Fruit fly (Drosophila melanogaster): ENCODE measurements around the gene CG17129.

Gene CG17129

DNA sequence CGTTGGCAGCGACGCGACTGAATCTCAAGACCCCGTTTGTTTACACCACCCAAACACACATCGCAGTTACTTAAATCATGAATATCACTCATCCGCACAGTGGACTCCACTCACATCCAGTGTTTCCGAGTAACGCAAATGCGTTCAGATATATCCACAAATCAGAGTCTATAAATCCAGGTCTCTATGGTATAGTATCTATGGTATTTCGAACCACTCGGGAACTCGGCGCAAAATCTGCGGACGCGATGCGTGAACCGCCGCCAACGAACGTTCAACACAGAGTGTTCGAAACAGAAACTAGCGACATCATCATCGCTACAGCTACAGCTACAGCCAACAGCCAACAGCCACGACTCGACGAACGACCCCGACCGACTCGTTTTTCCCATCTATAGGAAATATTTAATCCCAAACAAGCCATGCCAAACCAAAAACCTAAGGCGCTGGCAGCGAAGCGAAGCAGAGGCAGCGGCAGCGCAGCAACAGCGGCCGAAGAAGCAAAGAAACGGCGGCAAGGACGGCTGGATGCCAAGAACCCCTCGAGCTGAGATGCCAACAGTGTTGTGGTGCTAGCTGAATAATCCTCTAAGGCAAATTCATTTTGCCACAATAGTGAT is 18.7 kb upstream of the CG17129 start, which contains the start of gene CG13894:
CG13894 (minus strand) TSS at position 397 of the 620 bp plus-strand sequence.
- TF ChIP-seq sob (GFP tag; IDR thresholded peaks at IDR 0.05) (peak; percentile 29; the same call in 1 of the 2 replicates), CG3163 (GFP tag; optimal IDR thresholded peaks at IDR 0.05) (no peak), tup (GFP tag; optimal IDR thresholded peaks at IDR 0.05) (no peak), Blimp-1 (GFP tag; optimal IDR thresholded peaks at IDR 0.05) (no peak), grau (tag; optimal IDR thresholded peaks at IDR 0.05) (no peak), Med (GFP tag) (peak; percentile 81), CG17328 (GFP tag; IDR thresholded peaks at IDR 0.05) (no peak), Atf3 (GFP tag; optimal IDR thresholded peaks at IDR 0.05) (peak; percentile 3), knrl (GFP tag; IDR thresholded peaks at IDR 0.05; ENCODE audit: partially characterized antibody) (peak; percentile 20; the same call in 1 of the 3 replicates), sd (tag; optimal IDR thresholded peaks at IDR 0.05) (peak; percentile 62), CG3838 (GFP tag; optimal IDR thresholded peaks at IDR 0.05) (peak; percentile 12), CG2199 (GFP tag; IDR thresholded peaks at IDR 0.05) (peak; percentile 92), CG6175 (GFP tag; IDR thresholded peaks at IDR 0.05) (peak; percentile 54; the same call in 2 of the 3 replicates), CG8290 (GFP tag; optimal IDR thresholded peaks at IDR 0.05) (peak; percentile 96), CG8290 (tag; optimal IDR thresholded peaks at IDR 0.05) (peak in 1 of 2 experiments; percentile 87), insv (GFP tag; optimal IDR thresholded peaks at IDR 0.05) (peak in 1 of 2 experiments; percentile 2), CG17359 (tag; optimal IDR thresholded peaks at IDR 0.05) (peak; percentile 26), BtbVII (GFP tag; optimal IDR thresholded peaks at IDR 0.05) (peak; percentile 52), Rfx (GFP tag; IDR thresholded peaks at IDR 0.05) (0 out of 2 replicates have a peak, but pooled peaks have one; percentile 6), CrebB (tag; optimal IDR thresholded peaks at IDR 0.05) (no peak), CG10565 (GFP tag; optimal IDR thresholded peaks at IDR 0.05) (no peak), amos (GFP tag; IDR thresholded peaks at IDR 0.05; ENCODE audit: partially characterized antibody) (peak; percentile 31; the same call in 1 of the 2 replicates), Scr (GFP tag; IDR thresholded peaks at IDR 0.05; ENCODE audit: partially characterized antibody) (0 out of 2 replicates have a peak, but pooled peaks have one; percentile 15), chinmo (GFP tag; IDR thresholded peaks at IDR 0.05; ENCODE audit: partially characterized antibody) (peak; percentile 82; the same call in 2 of the 4 replicates), sisA (GFP tag; IDR thresholded peaks at IDR 0.05) (no peak), CG11695 (GFP tag; IDR thresholded peaks at IDR 0.05) (peak; percentile 13; the same call in 1 of the 3 replicates), CG10979 (tag; optimal IDR thresholded peaks at IDR 0.05) (peak; percentile 53), Hand (GFP tag; optimal IDR thresholded peaks at IDR 0.05) (no peak), CG13624 (GFP tag; optimal IDR thresholded peaks at IDR 0.05) (peak; percentile 47), kah (GFP tag; optimal IDR thresholded peaks at IDR 0.05) (no peak), CG7372 (GFP tag; IDR thresholded peaks at IDR 0.05) (peak; percentile 78), abd-A (tag; optimal IDR thresholded peaks at IDR 0.05) (peak; percentile 66), Fer1 (GFP tag; optimal IDR thresholded peaks at IDR 0.05) (peak; percentile 29), CG17385 (GFP tag; optimal IDR thresholded peaks at IDR 0.05) (no peak), B-H2 (GFP tag; optimal IDR thresholded peaks at IDR 0.05) (no peak), slou (GFP tag; optimal IDR thresholded peaks at IDR 0.05) (no peak), CG12769 (tag; optimal IDR thresholded peaks at IDR 0.05) (peak; percentile 94), lov (optimal IDR thresholded peaks at IDR 0.05) (no peak), lov (GFP tag; IDR thresholded peaks at IDR 0.05) (no peak), CG13296 (GFP tag; optimal IDR thresholded peaks at IDR 0.05) (no peak), PHDP (tag; optimal IDR thresholded peaks at IDR 0.05) (peak; percentile 19), twi (tag; optimal IDR thresholded peaks at IDR 0.05) (no peak), CG34224 (GFP tag; IDR thresholded peaks at IDR 0.05; ENCODE audit: partially characterized antibody) (peak; percentile 29; the same call in 1 of the 3 replicates), so (GFP tag; IDR thresholded peaks at IDR 0.05) (peak; percentile 58; the same call in 2 of the 3 replicates), NK7.1 (GFP tag; optimal IDR thresholded peaks at IDR 0.05) (no peak), Jarid2 (GFP tag; optimal IDR thresholded peaks at IDR 0.05) (peak; percentile 63), CG12236 (GFP tag; optimal IDR thresholded peaks at IDR 0.05) (no peak), tna (GFP tag; IDR thresholded peaks at IDR 0.05; ENCODE audit: partially characterized antibody) (peak; percentile 22; the same call in 1 of the 2 replicates), CG34422 (GFP tag; IDR thresholded peaks at IDR 0.05) (0 out of 3 replicates have a peak, but pooled peaks have one; percentile 37)
